Fruit fly (Drosophila melanogaster) whole organism: ENCODE data around the gene pasi2.

Experiments
- Dll ChIP-seq: fragments of >200 bp; optimal IDR thresholded peaks from 2 replicates; lab custom pipeline; 2017
- psq ChIP-seq: fragments of >200 bp; optimal IDR thresholded peaks from 2 replicates; lab custom pipeline; 2017

dm6 chr3R:9349267-9349820, 14.4 kb downstream of the pasi2 start:
- no peak for TF ChIP-seq psq (lab: Kevin White, UChicago)
- TF ChIP-seq Dll (lab: Kevin White, UChicago), result no peak
